Worm (Caenorhabditis elegans) whole organism, mixed stage, embryonic: ENCODE data around the gene C14B1.2.

Source experiments
- M03D4.4 ChIP-seq: sonication (generic microtip); optimal IDR thresholded peaks from 2 replicates; lab custom pipeline; 2017; ENCODE audit warnings: mild to moderate bottlenecking, missing genetic modification characterization, missing compliant biosample characterization
- bed-3 ChIP-seq: fragments of 200-800 bp; sonication (Bioruptor generic); optimal IDR thresholded peaks from 3 replicates; lab custom pipeline; 2018; ENCODE audit warnings: mild to moderate bottlenecking, missing genetic modification characterization, moderate library complexity, missing compliant biosample characterization
- blmp-1 ChIP-seq: fragments of 150-350 bp; optimal IDR thresholded peaks from 2 replicates; lab custom pipeline; 2014; ENCODE audit warnings: missing biosample characterization, missing genetic modification characterization
- ceh-39 ChIP-seq: fragments of 150-350 bp; optimal IDR thresholded peaks from 2 replicates; lab custom pipeline; 2014; ENCODE audit warnings: missing biosample characterization, missing genetic modification characterization
- ceh-43 ChIP-seq: fragments of 200-800 bp; sonication (Bioruptor generic); optimal IDR thresholded peaks from 2 replicates; lab custom pipeline; 2018; ENCODE audit warnings: mild to moderate bottlenecking, missing genetic modification characterization, moderate library complexity, missing compliant biosample characterization
- ceh-83 ChIP-seq: fragments of 200-800 bp; sonication (Bioruptor generic); optimal IDR thresholded peaks from 2 replicates; lab custom pipeline; 2018; ENCODE audit warnings: mild to moderate bottlenecking, missing genetic modification characterization, missing compliant biosample characterization
- ces-1 ChIP-seq: fragments of 150-350 bp; optimal IDR thresholded peaks from 2 replicates; lab custom pipeline; 2014; ENCODE audit warnings: missing biosample characterization, missing genetic modification reagents, missing genetic modification characterization
- cnd-1 ChIP-seq: fragments of 200-800 bp; sonication (Bioruptor generic); optimal IDR thresholded peaks from 2 replicates; lab custom pipeline; 2018; ENCODE audit warnings: mild to moderate bottlenecking, missing genetic modification characterization, missing compliant biosample characterization
- elt-1 ChIP-seq: sonication (generic microtip); optimal IDR thresholded peaks from 2 replicates; lab custom pipeline; 2017; ENCODE audit warnings: missing genetic modification characterization, mild to moderate bottlenecking, missing compliant biosample characterization, antibody characterized with exemption, moderate library complexity, borderline replicate concordance; ENCODE audit not compliant: insufficient read depth
- elt-3 ChIP-seq: fragments of 150-350 bp; optimal IDR thresholded peaks from 2 replicates; lab custom pipeline; 2014; ENCODE audit warnings: missing biosample characterization, missing genetic modification characterization
- flh-1 ChIP-seq: fragments of 200-800 bp; sonication (Bioruptor generic); optimal IDR thresholded peaks from 2 replicates; lab custom pipeline; 2018; ENCODE audit warnings: mild to moderate bottlenecking, missing genetic modification characterization, moderate library complexity, missing compliant biosample characterization
- ham-2 ChIP-seq: fragments of 200-800 bp; sonication (Bioruptor generic); optimal IDR thresholded peaks from 2 replicates; lab custom pipeline; 2018; ENCODE audit warnings: mild to moderate bottlenecking, missing genetic modification characterization, missing compliant biosample characterization
- hlh-1 ChIP-seq: fragments of 150-350 bp; optimal IDR thresholded peaks from 2 replicates; lab custom pipeline; 2014; ENCODE audit warnings: missing biosample characterization, missing genetic modification reagents, missing genetic modification characterization
- lin-13 ChIP-seq: fragments of 150-350 bp; optimal IDR thresholded peaks from 2 replicates; lab custom pipeline; 2014; ENCODE audit warnings: missing biosample characterization, missing genetic modification characterization
- lin-32 ChIP-seq: fragments of 200-800 bp; sonication (Bioruptor generic); optimal IDR thresholded peaks from 2 replicates; lab custom pipeline; 2018; ENCODE audit warnings: mild to moderate bottlenecking, missing genetic modification characterization, missing compliant biosample characterization
- lsy-2 ChIP-seq: fragments of 150-350 bp; optimal IDR thresholded peaks from 2 replicates; lab custom pipeline; 2014; ENCODE audit warnings: missing biosample characterization, missing genetic modification characterization
- mab-5 ChIP-seq: fragments of 150-350 bp; optimal IDR thresholded peaks from 2 replicates; lab custom pipeline; 2014; ENCODE audit warnings: missing biosample characterization, missing genetic modification characterization
- mep-1 ChIP-seq: fragments of 150-350 bp; optimal IDR thresholded peaks from 2 replicates; lab custom pipeline; 2017; ENCODE audit warnings: missing biosample characterization, missing genetic modification reagents, missing genetic modification characterization, inconsistent platforms
- mls-2 ChIP-seq: sonication (generic microtip); optimal IDR thresholded peaks from 2 replicates; lab custom pipeline; 2016; ENCODE audit warnings: mild to moderate bottlenecking, missing genetic modification characterization, moderate library complexity, missing compliant biosample characterization
- nhr-12 ChIP-seq: fragments of 150-350 bp; optimal IDR thresholded peaks from 2 replicates; lab custom pipeline; 2014; ENCODE audit warnings: missing biosample characterization, missing genetic modification characterization
- nhr-2 ChIP-seq: fragments of 150-350 bp; optimal IDR thresholded peaks from 2 replicates; lab custom pipeline; 2014; ENCODE audit warnings: missing biosample characterization, missing genetic modification characterization
- nhr-237 ChIP-seq: fragments of 150-350 bp; optimal IDR thresholded peaks from 2 replicates; lab custom pipeline; 2014; ENCODE audit warnings: missing biosample characterization, missing genetic modification characterization
- nhr-28 ChIP-seq: fragments of 150-350 bp; optimal IDR thresholded peaks from 2 replicates; lab custom pipeline; 2014; ENCODE audit warnings: missing biosample characterization, missing genetic modification characterization
- nhr-76 ChIP-seq: sonication (generic microtip); optimal IDR thresholded peaks from 2 replicates; lab custom pipeline; 2017; ENCODE audit warnings: missing biosample characterization, missing genetic modification characterization
- pha-4 ChIP-seq: fragments of 150-350 bp; optimal IDR thresholded peaks from 2 replicates; lab custom pipeline; 2018; ENCODE audit warnings: missing biosample characterization, missing genetic modification reagents, missing genetic modification characterization
- sem-2 ChIP-seq: fragments of 200-800 bp; sonication (Bioruptor generic); optimal IDR thresholded peaks from 2 replicates; lab custom pipeline; 2018; ENCODE audit warnings: mild to moderate bottlenecking, missing genetic modification characterization, missing compliant biosample characterization
- snpc-4 ChIP-seq: fragments of 150-350 bp; optimal IDR thresholded peaks from 2 replicates; lab custom pipeline; 2014; ENCODE audit warnings: missing biosample characterization, missing genetic modification characterization
- sptf-1 ChIP-seq: sonication (generic microtip); optimal IDR thresholded peaks from 2 replicates; lab custom pipeline; 2017; ENCODE audit warnings: mild to moderate bottlenecking, missing genetic modification characterization, moderate library complexity, missing compliant biosample characterization
- tbx-8 ChIP-seq: fragments of 200-800 bp; sonication (Bioruptor generic); optimal IDR thresholded peaks from 2 replicates; lab custom pipeline; 2018; ENCODE audit warnings: mild to moderate bottlenecking, missing genetic modification characterization, moderate library complexity, missing compliant biosample characterization
- unc-120 ChIP-seq: sonication (generic microtip); optimal IDR thresholded peaks from 2 replicates; lab custom pipeline; 2017; ENCODE audit warnings: missing genetic modification characterization, missing compliant biosample characterization; ENCODE audit not compliant: poor library complexity, severe bottlenecking
- unc-39 ChIP-seq: fragments of 150-350 bp; optimal IDR thresholded peaks from 2 replicates; lab custom pipeline; 2014; ENCODE audit warnings: missing biosample characterization, missing genetic modification characterization
- unc-62 ChIP-seq: fragments of 150-350 bp; optimal IDR thresholded peaks from 2 replicates; lab custom pipeline; 2014; ENCODE audit warnings: missing biosample characterization, missing genetic modification reagents, missing genetic modification characterization
- zip-8 ChIP-seq: fragments of 150-350 bp; optimal IDR thresholded peaks from 2 replicates; lab custom pipeline; 2014; ENCODE audit warnings: missing biosample characterization, missing genetic modification characterization
- ztf-11 ChIP-seq: fragments of 150-350 bp; optimal IDR thresholded peaks from 2 replicates; lab custom pipeline; 2014; ENCODE audit warnings: missing biosample characterization, missing genetic modification characterization

Gene C14B1.2

ce11 chrIII:3670336-3670735, 31.7 kb upstream of the C14B1.2 start, which contains the start of gene C46F11.6:
C46F11.6 (minus strand) TSS chrIII:3670436.
- TF ChIP-seq nhr-76 (tag; lab: Kevin White, UChicago) (no peak), ces-1 (GFP tag; lab: Kevin White, UChicago) (no peak)

ce11 chrIII:3670984-3671383, 31.1 kb upstream of the C14B1.2 start:
- TF ChIP-seq ceh-43 (GFP tag; lab: Kevin White, UChicago) (no peak), ces-1 (GFP tag; lab: Kevin White, UChicago) (no peak), sptf-1 (tag; lab: Kevin White, UChicago) (no peak), unc-39 (tag; lab: Kevin White, UChicago) (no peak), nhr-2 (no peak), hlh-1 (tag; lab: Kevin White, UChicago) (no peak), unc-120 (tag; lab: Kevin White, UChicago) (no peak), mab-5 (tag; lab: Kevin White, UChicago) (no peak), ham-2 (GFP tag; lab: Kevin White, UChicago) (no peak)
- TF ChIP-seq, all 35 proteins: peak for 0

- TF ChIP-seq tbx-8 (no peak), elt-3 (tag; lab: Kevin White, UChicago) (no peak), nhr-2 (no peak), nhr-237 (peak; percentile 1), ces-1 (GFP tag; lab: Kevin White, UChicago) (peak; percentile 88), pha-4 (peak; percentile 55), zip-8 (no peak), unc-39 (tag; lab: Kevin White, UChicago) (no peak), ztf-11 (tag; lab: Kevin White, UChicago) (no peak), mep-1 (tag; lab: Kevin White, UChicago) (no peak), ceh-39 (tag; lab: Kevin White, UChicago) (no peak), bed-3 (GFP tag; lab: Kevin White, UChicago) (no peak), lsy-2 (no peak), snpc-4 (tag; lab: Kevin White, UChicago) (no peak), flh-1 (GFP tag; lab: Kevin White, UChicago) (no peak), nhr-28 (tag; lab: Kevin White, UChicago) (no peak), sptf-1 (tag; lab: Kevin White, UChicago) (no peak), mls-2 (tag; lab: Kevin White, UChicago) (peak; percentile 24), M03D4.4 (no peak), unc-62 (no peak), mab-5 (tag; lab: Kevin White, UChicago) (no peak)
Observed at ce11 chrIII:3672839-3673238, 29.2 kb upstream of the C14B1.2 start.

DNA sequence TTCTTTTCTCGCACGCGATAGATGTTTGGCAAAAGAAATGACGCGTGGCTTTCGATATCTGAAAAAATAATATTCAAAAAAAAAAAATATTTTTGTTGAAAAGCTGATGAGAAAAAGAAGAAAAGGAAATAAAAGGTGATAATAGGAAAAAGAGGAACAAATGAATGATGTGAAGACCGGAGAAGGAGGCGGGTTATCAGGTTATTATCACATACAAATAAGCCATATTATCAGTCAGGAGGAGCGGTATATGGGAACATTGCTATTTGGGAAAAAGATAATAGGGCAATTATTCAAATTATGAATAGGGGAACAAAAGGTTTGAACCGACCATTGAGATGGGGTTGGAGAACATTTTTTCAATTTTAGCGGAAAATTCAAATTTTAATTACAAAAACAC, 27.9 kb upstream of the C14B1.2 start:
- TF ChIP-seq lsy-2: no peak
- no peak for TF ChIP-seq ceh-39 (tag; lab: Kevin White, UChicago)
- no peak for TF ChIP-seq mep-1 (tag; lab: Kevin White, UChicago)
- no peak for TF ChIP-seq nhr-76 (tag; lab: Kevin White, UChicago)
- no peak for TF ChIP-seq cnd-1
- TF ChIP-seq lin-32: no peak
- TF ChIP-seq snpc-4 (tag; lab: Kevin White, UChicago): no peak
- TF ChIP-seq elt-1 (tag; lab: Kevin White, UChicago): no peak
- TF ChIP-seq ham-2 (GFP tag; lab: Kevin White, UChicago): no peak
- no peak for TF ChIP-seq unc-39 (tag; lab: Kevin White, UChicago)
- TF ChIP-seq blmp-1: no peak
- no peak for TF ChIP-seq tbx-8
- no peak for TF ChIP-seq nhr-237
- TF ChIP-seq sptf-1 (tag; lab: Kevin White, UChicago): no peak
- TF ChIP-seq unc-120 (tag; lab: Kevin White, UChicago): no peak
- TF ChIP-seq nhr-28 (tag; lab: Kevin White, UChicago): no peak

ce11 chrIII:3675480-3675879, 26.6 kb upstream of the C14B1.2 start:
- TF ChIP-seq ces-1 (GFP tag; lab: Kevin White, UChicago) (no peak), ceh-43 (GFP tag; lab: Kevin White, UChicago) (no peak)

- TF ChIP-seq lsy-2: no peak
- no peak for TF ChIP-seq ceh-83 (GFP tag; lab: Kevin White, UChicago)
- no peak for TF ChIP-seq snpc-4 (tag; lab: Kevin White, UChicago)
- TF ChIP-seq cnd-1: no peak
- peak; percentile 60 for TF ChIP-seq sptf-1 (tag; lab: Kevin White, UChicago)
- peak; percentile 25 for TF ChIP-seq mls-2 (tag; lab: Kevin White, UChicago)
- TF ChIP-seq ceh-39 (tag; lab: Kevin White, UChicago): peak; percentile 25
- no peak for TF ChIP-seq M03D4.4
- TF ChIP-seq bed-3 (GFP tag; lab: Kevin White, UChicago): no peak
- TF ChIP-seq nhr-2: no peak
- TF ChIP-seq tbx-8: no peak
- TF ChIP-seq unc-39 (tag; lab: Kevin White, UChicago): no peak
- no peak for TF ChIP-seq nhr-28 (tag; lab: Kevin White, UChicago)
- peak; percentile 79 for TF ChIP-seq ces-1 (GFP tag; lab: Kevin White, UChicago)
- TF ChIP-seq nhr-76 (tag; lab: Kevin White, UChicago): no peak
- no peak for TF ChIP-seq lin-13 (tag; lab: Kevin White, UChicago)
- TF ChIP-seq nhr-12 (tag; lab: Kevin White, UChicago): no peak
- TF ChIP-seq elt-1 (tag; lab: Kevin White, UChicago): no peak
- peak; percentile 36 for TF ChIP-seq hlh-1 (tag; lab: Kevin White, UChicago)
- no peak for TF ChIP-seq mab-5 (tag; lab: Kevin White, UChicago)
- peak; percentile 77 for TF ChIP-seq unc-120 (tag; lab: Kevin White, UChicago)
- no peak for TF ChIP-seq unc-62
- TF ChIP-seq nhr-237: no peak
- TF ChIP-seq ztf-11 (tag; lab: Kevin White, UChicago): no peak
- TF ChIP-seq mep-1 (tag; lab: Kevin White, UChicago): peak; percentile 56
- TF ChIP-seq ham-2 (GFP tag; lab: Kevin White, UChicago): no peak
- no peak for TF ChIP-seq sem-2 (GFP tag; lab: Kevin White, UChicago)
- peak; percentile 63 for TF ChIP-seq pha-4
- TF ChIP-seq elt-3 (tag; lab: Kevin White, UChicago): no peak
Observed at ce11 chrIII:3677378-3677777, 24.7 kb upstream of the C14B1.2 start.
